Fruit fly (Drosophila melanogaster): Measurements from ENCODE around the gene CG13670.

The CG13670 gene

dm6 chr3L:8371538-8371937, 51.0 kb downstream of the CG13670 start:
- no peak for TF ChIP-seq OdsH (GFP tag; optimal IDR thresholded peaks at IDR 0.05)
- TF ChIP-seq brk (GFP tag; optimal IDR thresholded peaks at IDR 0.05) = no peak
- TF ChIP-seq lola (GFP tag; optimal IDR thresholded peaks at IDR 0.05) = no peak
- no peak for TF ChIP-seq CrebA (GFP tag; optimal IDR thresholded peaks at IDR 0.05; ENCODE audit: borderline replicate concordance)
- no peak for TF ChIP-seq dl (GFP tag; optimal IDR thresholded peaks at IDR 0.05; ENCODE audit: insufficient read depth in 1 of 2, partially characterized antibody in 2 of 2)
- no peak for TF ChIP-seq Jra (GFP tag; optimal IDR thresholded peaks at IDR 0.05)
- TF ChIP-seq rgr (GFP tag; optimal IDR thresholded peaks at IDR 0.05) = no peak
- no peak for TF ChIP-seq Hnf4 (GFP tag; optimal IDR thresholded peaks at IDR 0.05)
- TF ChIP-seq HLH106 (tag; optimal IDR thresholded peaks at IDR 0.05) = no peak
- TF ChIP-seq Dfd (GFP tag; optimal IDR thresholded peaks at IDR 0.05) = no peak
- TF ChIP-seq pan (optimal IDR thresholded peaks at IDR 0.05) = no peak
- no peak for TF ChIP-seq ey (GFP tag; optimal IDR thresholded peaks at IDR 0.05)
- TF ChIP-seq usp (GFP tag; optimal IDR thresholded peaks at IDR 0.05) = no peak
- no peak for TF ChIP-seq Abd-B (GFP tag; optimal IDR thresholded peaks at IDR 0.05)
- TF ChIP-seq sv (GFP tag; optimal IDR thresholded peaks at IDR 0.05) = no peak
- no peak for TF ChIP-seq foxo (GFP tag; optimal IDR thresholded peaks at IDR 0.05)
- no peak for TF ChIP-seq CG9705 (GFP tag; optimal IDR thresholded peaks at IDR 0.05)
- no peak for TF ChIP-seq psq (GFP tag; optimal IDR thresholded peaks at IDR 0.05)
- TF ChIP-seq fru (GFP tag; optimal IDR thresholded peaks at IDR 0.05) = no peak
- TF ChIP-seq N (GFP tag; optimal IDR thresholded peaks at IDR 0.05) = no peak
